Fruit fly (Drosophila melanogaster) whole organism, embryonic: ENCODE results near the gene Z600.
A peak's percentile ranks its signal among the peaks of the same experiment; 100 is the strongest.

Experiments used
- Abd-B ChIP-seq: fragments of 200-800 bp; sonication (Bioruptor generic); optimal IDR thresholded peaks from 2 replicates; lab custom pipeline; 2018; ENCODE audit warnings: missing biosample characterization, mild to moderate bottlenecking, missing genetic modification characterization, moderate library complexity
- Antp ChIP-seq: fragments of 200-800 bp; sonication (Bioruptor generic); optimal IDR thresholded peaks from 3 replicates; lab custom pipeline; 2016; ENCODE audit warnings: missing biosample characterization, missing genetic modification characterization
- Atf3 ChIP-seq: fragments of 200-800 bp; sonication (Bioruptor generic); optimal IDR thresholded peaks from 3 replicates; lab custom pipeline; 2016; ENCODE audit warnings: missing biosample characterization, missing genetic modification characterization
- CG10147 ChIP-seq: fragments of 200-800 bp; sonication (Bioruptor generic); optimal IDR thresholded peaks from 2 replicates; lab custom pipeline; 2019; ENCODE audit warnings: missing biosample characterization, mild to moderate bottlenecking, missing genetic modification characterization, moderate library complexity
- CG10321 ChIP-seq: fragments of 200-800 bp; sonication (Bioruptor generic); IDR thresholded peaks from 2 replicates; pipeline ENCODE4 v1.3.6; 2022; ENCODE audit warnings: missing biosample characterization, missing genetic modification characterization
- CG10654 ChIP-seq: fragments of 200-800 bp; sonication (Bioruptor generic); optimal IDR thresholded peaks from 2 replicates; lab custom pipeline; 2016; ENCODE audit warnings: missing biosample characterization, missing genetic modification characterization
- CG1233 ChIP-seq: fragments of 200-800 bp; sonication (Bioruptor generic); optimal IDR thresholded peaks from 4 replicates; lab custom pipeline; 2018; ENCODE audit warnings: missing biosample characterization, mild to moderate bottlenecking, missing genetic modification characterization
- CG12659 ChIP-seq: fragments of 200-800 bp; sonication (Bioruptor generic); optimal IDR thresholded peaks from 3 replicates; lab custom pipeline; 2017; ENCODE audit warnings: mild to moderate bottlenecking, missing biosample characterization, missing genetic modification reagents, missing genetic modification characterization
- CG12769 ChIP-seq: fragments of 200-800 bp; sonication (Bioruptor generic); optimal IDR thresholded peaks from 2 replicates; lab custom pipeline; 2019; ENCODE audit warnings: missing biosample characterization, mild to moderate bottlenecking, missing genetic modification characterization, moderate library complexity
- CG17385 ChIP-seq: fragments of 200-800 bp; sonication (Bioruptor generic); optimal IDR thresholded peaks from 3 replicates; lab custom pipeline; 2018; ENCODE audit warnings: missing biosample characterization, mild to moderate bottlenecking, missing genetic modification characterization
- CG18599 ChIP-seq: fragments of 200-800 bp; sonication (Bioruptor generic); optimal IDR thresholded peaks from 3 replicates; lab custom pipeline; 2017; ENCODE audit warnings: missing biosample characterization, missing genetic modification characterization, mild to moderate bottlenecking, moderate library complexity, missing genetic modification reagents
- CG18619 ChIP-seq: fragments of 200-800 bp; sonication (Bioruptor generic); optimal IDR thresholded peaks from 3 replicates; lab custom pipeline; 2017; ENCODE audit warnings: missing biosample characterization, mild to moderate bottlenecking, missing genetic modification characterization
- CG2678 ChIP-seq: fragments of 200-800 bp; sonication (Bioruptor generic); optimal IDR thresholded peaks from 3 replicates; lab custom pipeline; 2019; ENCODE audit warnings: missing biosample characterization, mild to moderate bottlenecking, missing genetic modification characterization, moderate library complexity
- CG30431 ChIP-seq: fragments of 200-800 bp; sonication (Bioruptor generic); optimal IDR thresholded peaks from 2 replicates; lab custom pipeline; 2017; ENCODE audit warnings: missing biosample characterization, missing genetic modification characterization
- CG31224 ChIP-seq: fragments of 200-800 bp; sonication (Bioruptor generic); IDR thresholded peaks from 2 replicates; pipeline ENCODE4 v1.3.6; 2022; ENCODE audit warnings: missing biosample characterization, missing genetic modification characterization
- CG4360 ChIP-seq: fragments of 200-800 bp; sonication (Bioruptor generic); IDR thresholded peaks from 2 replicates; pipeline ENCODE4 v1.3.6; 2022; ENCODE audit warnings: missing biosample characterization, missing genetic modification characterization
- CG5953 ChIP-seq: fragments of 200-800 bp; sonication (Bioruptor generic); IDR thresholded peaks from 2 replicates; pipeline ENCODE4 v1.3.6; 2022; ENCODE audit warnings: missing biosample characterization, missing genetic modification characterization
- CG6683 ChIP-seq: fragments of 200-800 bp; sonication (Bioruptor generic); optimal IDR thresholded peaks from 2 replicates; lab custom pipeline; 2017; ENCODE audit warnings: missing biosample characterization, mild to moderate bottlenecking, missing genetic modification characterization, missing genetic modification reagents
- CG6765 ChIP-seq: fragments of 200-800 bp; sonication (Bioruptor generic); optimal IDR thresholded peaks from 3 replicates; lab custom pipeline; 2017; ENCODE audit warnings: missing biosample characterization, mild to moderate bottlenecking, missing genetic modification characterization
- CG8478 ChIP-seq: fragments of >200 bp; optimal IDR thresholded peaks from 2 replicates; lab custom pipeline; 2018
- Camta ChIP-seq: fragments of 200-800 bp; sonication (Bioruptor generic); optimal IDR thresholded peaks from 2 replicates; lab custom pipeline; 2016; ENCODE audit warnings: missing biosample characterization, missing genetic modification characterization
- Elba2 ChIP-seq: fragments of 200-800 bp; sonication (Bioruptor generic); optimal IDR thresholded peaks from 3 replicates; lab custom pipeline; 2016; ENCODE audit warnings: missing biosample characterization, missing genetic modification characterization
- Fer3 ChIP-seq: fragments of 200-800 bp; sonication (Bioruptor generic); optimal IDR thresholded peaks from 2 replicates; lab custom pipeline; 2018; ENCODE audit warnings: missing biosample characterization, mild to moderate bottlenecking, missing genetic modification characterization, moderate library complexity
- H15 ChIP-seq: fragments of 200-800 bp; sonication (Bioruptor generic); IDR thresholded peaks from 3 replicates; pipeline ENCODE4 v1.3.6; 2022; ENCODE audit warnings: missing biosample characterization, missing genetic modification characterization
- H2.0 ChIP-seq: fragments of 200-800 bp; sonication (Bioruptor generic); IDR thresholded peaks from 2 replicates; pipeline ENCODE4 v1.3.6; 2022; ENCODE audit warnings: missing biosample characterization, missing genetic modification characterization
- HHEX ChIP-seq: fragments of 200-800 bp; sonication (Bioruptor generic); optimal IDR thresholded peaks from 3 replicates; lab custom pipeline; 2017; ENCODE audit warnings: missing biosample characterization, mild to moderate bottlenecking, missing genetic modification characterization, missing genetic modification reagents
- Ravus ChIP-seq: fragments of 200-800 bp; sonication (Bioruptor generic); IDR thresholded peaks from 2 replicates; pipeline ENCODE4 v1.3.6; 2022; ENCODE audit warnings: missing biosample characterization, missing genetic modification characterization
- Sox100B ChIP-seq: fragments of 200-800 bp; sonication (Bioruptor generic); optimal IDR thresholded peaks from 3 replicates; lab custom pipeline; 2018; ENCODE audit warnings: missing biosample characterization, mild to moderate bottlenecking, missing genetic modification characterization
- Sry-β ChIP-seq: fragments of 200-800 bp; sonication (Bioruptor generic); optimal IDR thresholded peaks from 2 replicates; lab custom pipeline; 2018; ENCODE audit warnings: missing biosample characterization, mild to moderate bottlenecking, missing genetic modification characterization, moderate library complexity
- ara ChIP-seq: fragments of 200-800 bp; sonication (Bioruptor generic); IDR thresholded peaks from 2 replicates; pipeline ENCODE4 v1.3.6; 2022; ENCODE audit warnings: missing biosample characterization, missing genetic modification characterization
- bowl ChIP-seq: fragments of 200-800 bp; sonication (Bioruptor generic); IDR thresholded peaks from 2 replicates; pipeline ENCODE4 v1.3.6; 2022; ENCODE audit warnings: missing biosample characterization, missing genetic modification characterization
- bsh ChIP-seq, 2 experiments: fragments of 200-800 bp; sonication (Bioruptor generic); optimal IDR thresholded peaks; 2 replicates each; lab custom pipeline; 2017 to 2018; ENCODE audit warnings: mild to moderate bottlenecking in 2 of 2, missing biosample characterization in 2 of 2, missing genetic modification characterization in 2 of 2, moderate library complexity in 1 of 2
- chinmo ChIP-seq: fragments of 200-800 bp; sonication (Bioruptor generic); IDR thresholded peaks from 4 replicates; pipeline ENCODE4 v1.3.6; 2022; ENCODE audit warnings: missing biosample characterization, missing genetic modification characterization; ENCODE audit not compliant: partially characterized antibody
- disco-r ChIP-seq: fragments of 200-800 bp; sonication (Bioruptor generic); optimal IDR thresholded peaks from 2 replicates; lab custom pipeline; 2016; ENCODE audit warnings: missing biosample characterization, missing genetic modification characterization
- dysf ChIP-seq: fragments of 200-800 bp; sonication (Bioruptor generic); IDR thresholded peaks from 3 replicates; pipeline ENCODE4 v1.3.6; 2022; ENCODE audit warnings: missing biosample characterization, missing genetic modification characterization
- en ChIP-seq: fragments of 200-800 bp; sonication (Bioruptor generic); optimal IDR thresholded peaks from 2 replicates; lab custom pipeline; 2016; ENCODE audit warnings: missing biosample characterization, missing genetic modification characterization
- fru ChIP-seq: fragments of >200 bp; optimal IDR thresholded peaks from 2 replicates; lab custom pipeline; 2017
- h ChIP-seq: fragments of >200 bp; optimal IDR thresholded peaks from 2 replicates; lab custom pipeline; 2017
- lola ChIP-seq, 3 experiments: fragments of >200 bp in 2 of 3; fragments of 200-800 bp in 1 of 3; sonication (Bioruptor generic) in 1 of 3; optimal IDR thresholded peaks; 2 replicates each; lab custom pipeline; 2017 to 2019; ENCODE audit warnings: missing biosample characterization in 3 of 3, missing genetic modification characterization in 3 of 3, mild to moderate bottlenecking in 1 of 3, moderate library complexity in 1 of 3
- mld ChIP-seq: fragments of 200-800 bp; sonication (Bioruptor generic); IDR thresholded peaks from 3 replicates; pipeline ENCODE4 v1.3.6; 2022; ENCODE audit warnings: missing biosample characterization, missing genetic modification characterization; ENCODE audit not compliant: partially characterized antibody
- nerfin-1 ChIP-seq: fragments of 200-800 bp; sonication (Bioruptor generic); optimal IDR thresholded peaks from 3 replicates; lab custom pipeline; 2019; ENCODE audit warnings: missing biosample characterization, mild to moderate bottlenecking, missing genetic modification characterization, moderate library complexity
- rib ChIP-seq: fragments of 200-800 bp; sonication (Bioruptor generic); IDR thresholded peaks from 2 replicates; pipeline ENCODE4 v1.3.6; 2022; ENCODE audit warnings: missing biosample characterization, missing genetic modification characterization
- seq ChIP-seq: fragments of 200-800 bp; sonication (Bioruptor generic); IDR thresholded peaks from 2 replicates; pipeline ENCODE4 v1.3.6; 2022; ENCODE audit warnings: missing biosample characterization, missing genetic modification characterization
- slbo ChIP-seq: fragments of 200-800 bp; sonication (Bioruptor generic); IDR thresholded peaks from 2 replicates; pipeline ENCODE4 v1.3.6; 2022; ENCODE audit warnings: missing biosample characterization, missing genetic modification characterization
- slp2 ChIP-seq: fragments of 200-800 bp; sonication (Bioruptor generic); optimal IDR thresholded peaks from 2 replicates; lab custom pipeline; 2016; ENCODE audit warnings: missing biosample characterization, missing genetic modification characterization
- tup ChIP-seq: fragments of 200-800 bp; sonication (Bioruptor generic); optimal IDR thresholded peaks from 2 replicates; lab custom pipeline; 2016; ENCODE audit warnings: missing biosample characterization, mild to moderate bottlenecking, missing genetic modification characterization, moderate library complexity
- wdn ChIP-seq: fragments of 200-800 bp; sonication (Bioruptor generic); IDR thresholded peaks from 2 replicates; pipeline ENCODE4 v1.3.6; 2022; ENCODE audit warnings: missing biosample characterization, missing genetic modification characterization
- wek ChIP-seq: fragments of 200-800 bp; sonication (Bioruptor generic); optimal IDR thresholded peaks from 3 replicates; lab custom pipeline; 2018; ENCODE audit warnings: missing biosample characterization, mild to moderate bottlenecking, missing genetic modification characterization, moderate library complexity
- yki ChIP-seq: fragments of >200 bp; optimal IDR thresholded peaks from 3 replicates; lab custom pipeline; 2018

Z600 gene

DNA sequence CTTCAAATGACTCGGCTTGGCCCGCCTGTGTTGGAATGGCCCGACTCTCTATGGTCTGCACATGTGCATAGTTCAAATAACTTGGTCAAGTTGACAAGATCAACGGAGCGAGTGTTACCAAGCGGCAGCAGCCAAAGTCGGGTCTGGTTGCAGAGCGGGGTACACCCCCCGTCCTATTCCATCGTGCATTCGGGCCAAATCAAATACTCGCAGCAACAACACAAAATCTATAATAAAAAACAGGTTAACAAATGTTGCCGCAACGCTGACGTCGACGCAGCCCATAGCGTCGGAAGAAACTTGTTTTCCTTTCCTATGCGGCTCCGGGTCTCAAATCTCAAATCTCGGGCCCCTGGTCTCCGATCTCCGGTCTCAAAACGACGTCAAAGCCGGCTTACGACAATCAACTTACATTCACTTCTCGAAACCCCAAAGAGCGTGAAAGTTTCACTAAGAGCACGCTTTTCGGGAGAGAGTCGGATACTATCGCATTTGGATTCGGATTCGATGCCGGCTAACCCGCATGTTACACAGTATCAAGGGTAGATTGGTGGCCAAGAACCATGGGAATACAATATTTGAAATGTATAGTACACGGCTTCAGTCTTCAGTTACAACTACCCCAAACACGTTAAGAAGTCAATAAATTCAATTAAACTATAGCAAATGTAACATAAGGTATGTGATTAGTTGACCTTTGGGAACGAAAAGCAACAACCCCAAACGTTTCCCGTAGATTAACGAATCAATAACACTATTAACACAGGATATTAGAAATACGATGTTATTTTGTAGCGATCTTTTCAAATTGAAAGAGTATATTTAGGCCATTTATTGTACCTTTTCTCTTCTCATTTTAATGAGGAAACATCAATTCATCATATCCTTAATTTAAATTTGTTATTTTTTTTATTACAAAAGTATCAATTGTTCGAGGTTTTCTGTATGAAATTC, 25.7 kb downstream of the Z600 start (continued):
- TF ChIP-seq H15: no peak
- TF ChIP-seq yki (lab: Kevin White, UChicago): peak; percentile 14
- TF ChIP-seq Antp (GFP tag; lab: Kevin White, UChicago): peak; percentile 45
- no peak for TF ChIP-seq CG10321
- peak; percentile 27 for TF ChIP-seq CG6683 (GFP tag; lab: Kevin White, UChicago)
- peak; percentile 36 for TF ChIP-seq CG30431 (GFP tag; lab: Kevin White, UChicago)
- TF ChIP-seq Sry-β: peak; percentile 12
- TF ChIP-seq CG31224 (GFP tag; lab: Robert Waterston, UW): no peak
- TF ChIP-seq fru (lab: Kevin White, UChicago): no peak
- TF ChIP-seq CG5953 (GFP tag; lab: Robert Waterston, UW): no peak
- no peak for TF ChIP-seq Elba2
- no peak for TF ChIP-seq CG8478
- peak; percentile 18 for TF ChIP-seq en
- peak; percentile 77 for TF ChIP-seq CG12659
- peak; percentile 51 for TF ChIP-seq Camta (GFP tag; lab: Kevin White, UChicago)
- peak; percentile 41 for TF ChIP-seq slp2 (GFP tag; lab: Kevin White, UChicago)
- peak; percentile 67 for TF ChIP-seq CG1233 (GFP tag; lab: Kevin White, UChicago)
- peak; percentile 56 for TF ChIP-seq slbo (GFP tag; lab: Robert Waterston, UW)
- no peak for TF ChIP-seq Ravus (GFP tag; lab: Robert Waterston, UW)
- TF ChIP-seq tup: no peak
- peak; percentile 50; the same call in 1 of the 2 replicates for TF ChIP-seq CG4360 (GFP tag; lab: Robert Waterston, UW)
- peak; percentile 13 for TF ChIP-seq Fer3 (tag; lab: Kevin White, UChicago)
- TF ChIP-seq HHEX: peak; percentile 32
- TF ChIP-seq CG10654: peak; percentile 15
- TF ChIP-seq dysf (GFP tag; lab: Robert Waterston, UW): 0 out of 3 replicates have a peak, but pooled peaks have one; percentile 37
- peak in 1 of 3 experiments; percentile 83 for TF ChIP-seq lola (GFP tag; optimal IDR thresholded peaks at IDR 0.05; lab: Kevin White, UChicago)
- no peak for TF ChIP-seq wek
- peak; percentile 29; the same call in 1 of the 2 replicates for TF ChIP-seq H2.0
- peak; percentile 66 for TF ChIP-seq CG18599
- peak; percentile 78 for TF ChIP-seq Sox100B
- peak; percentile 29 for TF ChIP-seq Atf3 (GFP tag; lab: Kevin White, UChicago)
- peak; percentile 36; the same call in 1 of the 2 replicates for TF ChIP-seq ara
- no peak for TF ChIP-seq disco-r (GFP tag; lab: Kevin White, UChicago)
- no peak for TF ChIP-seq wdn (GFP tag; lab: Robert Waterston, UW)
- peak; percentile 75 for TF ChIP-seq CG17385 (GFP tag; lab: Kevin White, UChicago)
- TF ChIP-seq bowl: no peak
- TF ChIP-seq h (lab: Kevin White, UChicago): no peak
- TF ChIP-seq Abd-B (GFP tag; lab: Kevin White, UChicago): peak; percentile 68
- TF ChIP-seq rib (GFP tag; lab: Robert Waterston, UW): no peak
- peak; percentile 53 for TF ChIP-seq nerfin-1 (tag; lab: Kevin White, UChicago)
- TF ChIP-seq seq (GFP tag; lab: Robert Waterston, UW): 0 out of 2 replicates have a peak, but pooled peaks have one; percentile 16
- peak; percentile 17 to 40 for TF ChIP-seq bsh (GFP tag; optimal IDR thresholded peaks at IDR 0.05; lab: Kevin White, UChicago)
- peak; percentile 61 for TF ChIP-seq CG12769
- TF ChIP-seq CG2678 (tag; lab: Kevin White, UChicago): peak; percentile 81
- peak; percentile 97 for TF ChIP-seq chinmo
- no peak for TF ChIP-seq CG6765 (GFP tag; lab: Kevin White, UChicago)
- TF ChIP-seq CG10147 (GFP tag; lab: Kevin White, UChicago): peak; percentile 39
- no peak for TF ChIP-seq mld (GFP tag; lab: Robert Waterston, UW)
- TF ChIP-seq CG18619 (GFP tag; lab: Kevin White, UChicago): peak; percentile 87
